Worm (Caenorhabditis elegans) whole organism, L4 larva: ENCODE measurements around the gene nse-4.

Experiments
- F37D6.2 ChIP-seq: sonication (generic microtip); optimal IDR thresholded peaks from 2 replicates; lab custom pipeline; 2016; ENCODE audit warnings: mild to moderate bottlenecking, missing genetic modification characterization, missing compliant biosample characterization
- R02D3.7 ChIP-seq: fragments of 150-350 bp; sonication (generic microtip); optimal IDR thresholded peaks from 3 replicates; lab custom pipeline; 2014; ENCODE audit warnings: missing biosample characterization, missing genetic modification characterization
- T20F7.1 ChIP-seq: fragments of 200-800 bp; sonication (Bioruptor generic); optimal IDR thresholded peaks from 2 replicates; lab custom pipeline; 2018; ENCODE audit warnings: mild to moderate bottlenecking, missing genetic modification characterization, missing compliant biosample characterization
- T26A8.4 ChIP-seq: fragments of 200-800 bp; sonication (Bioruptor generic); IDR thresholded peaks from 2 replicates; pipeline ENCODE4 v1.3.6; 2022; ENCODE audit warnings: missing genetic modification characterization, missing compliant biosample characterization
- Y105C5A.15 ChIP-seq: fragments of 200-800 bp; sonication (Bioruptor generic); IDR thresholded peaks from 2 replicates; pipeline ENCODE4 v1.3.6; 2022; ENCODE audit warnings: missing genetic modification characterization, missing compliant biosample characterization
- Y48G9A.11 ChIP-seq: fragments of 200-800 bp; sonication (Bioruptor generic); IDR thresholded peaks from 2 replicates; pipeline ENCODE4 v1.3.6; 2022; ENCODE audit warnings: missing genetic modification reagents, missing genetic modification characterization, missing compliant biosample characterization
- ceh-20 ChIP-seq: fragments of 200-800 bp; sonication (Bioruptor generic); IDR thresholded peaks from 2 replicates; pipeline ENCODE4 v1.3.6; 2022; ENCODE audit warnings: missing genetic modification reagents, missing genetic modification characterization, missing compliant biosample characterization
- ceh-28 ChIP-seq: fragments of 150-350 bp; optimal IDR thresholded peaks from 2 replicates; lab custom pipeline; 2014; ENCODE audit warnings: missing biosample characterization, missing genetic modification reagents, missing genetic modification characterization
- ces-1 ChIP-seq: fragments of 150-350 bp; sonication (generic microtip); optimal IDR thresholded peaks from 4 replicates; lab custom pipeline; 2014; ENCODE audit warnings: missing biosample characterization, missing genetic modification reagents, missing genetic modification characterization
- ctbp-1 ChIP-seq: fragments of 200-800 bp; sonication (Bioruptor generic); IDR thresholded peaks from 2 replicates; pipeline ENCODE4 v1.3.6; 2022; ENCODE audit warnings: missing genetic modification reagents, missing genetic modification characterization, missing compliant biosample characterization
- dmd-9 ChIP-seq: fragments of 200-800 bp; sonication (Bioruptor generic); IDR thresholded peaks from 2 replicates; pipeline ENCODE4 v1.3.6; 2022; ENCODE audit warnings: missing genetic modification reagents, missing genetic modification characterization, missing compliant biosample characterization
- egl-43 ChIP-seq: fragments of 200-800 bp; sonication (Bioruptor generic); IDR thresholded peaks from 2 replicates; pipeline ENCODE4 v1.3.6; 2022; ENCODE audit warnings: missing genetic modification reagents, missing genetic modification characterization, missing compliant biosample characterization
- hlh-11 ChIP-seq: fragments of 200-800 bp; sonication (Bioruptor generic); optimal IDR thresholded peaks from 2 replicates; lab custom pipeline; 2018; ENCODE audit warnings: mild to moderate bottlenecking, missing genetic modification characterization, missing compliant biosample characterization
- hmg-1.1 ChIP-seq: fragments of 200-800 bp; sonication (Bioruptor generic); IDR thresholded peaks from 2 replicates; pipeline ENCODE4 v1.3.6; 2022; ENCODE audit warnings: missing genetic modification reagents, missing genetic modification characterization, missing compliant biosample characterization
- lim-7 ChIP-seq: fragments of 200-800 bp; sonication (Bioruptor generic); IDR thresholded peaks from 2 replicates; pipeline ENCODE4 v1.3.6; 2022; ENCODE audit warnings: missing genetic modification characterization, missing compliant biosample characterization
- lin-1 ChIP-seq: fragments of 200-800 bp; sonication (Bioruptor generic); IDR thresholded peaks from 2 replicates; pipeline ENCODE4 v1.3.6; 2022; ENCODE audit warnings: missing genetic modification reagents, missing genetic modification characterization, missing compliant biosample characterization
- lin-38 ChIP-seq: fragments of 200-800 bp; sonication (Bioruptor generic); IDR thresholded peaks from 2 replicates; pipeline ENCODE4 v1.3.6; 2022; ENCODE audit warnings: missing genetic modification reagents, missing genetic modification characterization, missing compliant biosample characterization
- lir-3 ChIP-seq: sonication (generic microtip); optimal IDR thresholded peaks from 2 replicates; lab custom pipeline; 2016; ENCODE audit warnings: mild to moderate bottlenecking, missing genetic modification characterization, missing compliant biosample characterization
- lsy-2 ChIP-seq, 2 experiments: fragments of 150-350 bp in 1 of 2; sonication (generic microtip) in 1 of 2; optimal IDR thresholded peaks; 2 replicates each; lab custom pipeline; 2014 to 2017; ENCODE audit warnings: missing biosample characterization in 2 of 2, missing genetic modification characterization in 2 of 2
- madf-5 ChIP-seq, 2 experiments: fragments of 200-800 bp; sonication (Bioruptor generic); IDR thresholded peaks; 2 replicates each; pipeline ENCODE4 v1.3.6; 2022; ENCODE audit warnings: missing compliant biosample characterization in 2 of 2, missing genetic modification characterization in 2 of 2
- mdt-29 ChIP-seq: fragments of 200-800 bp; sonication (Bioruptor generic); IDR thresholded peaks from 2 replicates; pipeline ENCODE4 v1.3.6; 2022; ENCODE audit warnings: missing genetic modification reagents, missing genetic modification characterization, missing compliant biosample characterization
- mep-1 ChIP-seq: fragments of 150-350 bp; sonication (generic microtip); optimal IDR thresholded peaks from 3 replicates; lab custom pipeline; 2014; ENCODE audit warnings: missing biosample characterization, missing genetic modification characterization
- mes-2 ChIP-seq: sonication (generic microtip); optimal IDR thresholded peaks from 2 replicates; lab custom pipeline; 2016; ENCODE audit warnings: missing genotype, mild to moderate bottlenecking, missing genetic modification characterization, missing compliant biosample characterization; ENCODE audit not compliant: poor library complexity, severe bottlenecking
- mxl-3 ChIP-seq: fragments of 200-800 bp; sonication (Bioruptor generic); optimal IDR thresholded peaks from 2 replicates; lab custom pipeline; 2018; ENCODE audit warnings: mild to moderate bottlenecking, missing genetic modification characterization, missing compliant biosample characterization
- nhr-11 ChIP-seq: fragments of 150-350 bp; optimal IDR thresholded peaks from 2 replicates; lab custom pipeline; 2014; ENCODE audit warnings: missing biosample characterization, missing genetic modification characterization
- nhr-28 ChIP-seq: fragments of 150-350 bp; optimal IDR thresholded peaks from 2 replicates; lab custom pipeline; 2014; ENCODE audit warnings: missing biosample characterization, missing genetic modification characterization
- nhr-48 ChIP-seq: sonication (generic microtip); optimal IDR thresholded peaks from 2 replicates; lab custom pipeline; 2016; ENCODE audit warnings: mild to moderate bottlenecking, missing genetic modification characterization, missing compliant biosample characterization
- pha-4 ChIP-seq, 2 experiments: fragments of 150-350 bp in 1 of 2; fragments of 200-800 bp in 1 of 2; sonication (Bioruptor generic) in 1 of 2; IDR thresholded peaks in 1 of 2; optimal IDR thresholded peaks in 1 of 2; 2 replicates each; pipeline versions ENCODE4 v1.3.6 to Lab custom; 2014 to 2022; ENCODE audit warnings: missing genetic modification characterization in 2 of 2, missing genetic modification reagents in 2 of 2, missing biosample characterization in 1 of 2, missing compliant biosample characterization in 1 of 2
- rbr-2 ChIP-seq: sonication (generic microtip); optimal IDR thresholded peaks from 2 replicates; lab custom pipeline; 2016; ENCODE audit warnings: missing genotype, missing genetic modification characterization, missing compliant biosample characterization
- skn-1 ChIP-seq: fragments of 150-350 bp; optimal IDR thresholded peaks from 2 replicates; lab custom pipeline; 2014; ENCODE audit warnings: missing biosample characterization, missing genetic modification characterization
- unc-62 ChIP-seq, 3 experiments: fragments of 150-350 bp in 1 of 3; sonication (generic microtip); optimal IDR thresholded peaks in 2 of 3; peaks in 1 of 3; 1 replicate in 1 of 3; 2 replicates in 2 of 3; lab custom pipeline; 2014 to 2017; ENCODE audit warnings: missing biosample characterization in 3 of 3, missing genetic modification characterization in 3 of 3, missing genetic modification reagents in 3 of 3, missing genotype in 1 of 3
- zfp-2 ChIP-seq: sonication (generic microtip); optimal IDR thresholded peaks from 2 replicates; lab custom pipeline; 2016; ENCODE audit warnings: mild to moderate bottlenecking, missing genetic modification characterization, missing compliant biosample characterization
- zip-2 ChIP-seq: fragments of 150-350 bp; optimal IDR thresholded peaks from 2 replicates; lab custom pipeline; 2014; ENCODE audit warnings: missing biosample characterization, missing genetic modification characterization

Gene nse-4

DNA sequence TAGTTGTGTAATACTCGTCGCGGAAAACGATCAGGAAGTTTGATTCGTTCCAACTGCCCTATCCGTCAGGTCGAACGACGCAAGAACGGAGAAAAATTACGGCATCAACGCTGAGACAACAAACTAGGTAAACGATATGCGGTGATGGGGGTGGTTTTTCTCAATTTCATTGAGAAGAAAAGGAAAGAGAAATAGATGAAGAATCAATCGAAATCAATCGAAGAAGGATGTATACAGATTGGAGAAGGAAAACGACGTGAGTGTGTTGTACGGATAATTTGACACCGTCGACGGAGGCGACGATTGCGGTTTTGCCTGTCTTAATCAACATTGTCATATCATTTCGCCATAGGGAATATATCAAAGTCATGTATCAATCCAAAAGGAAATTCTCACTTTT lies 13.3 kb downstream of the nse-4 start (continued):
- peak in 1 of 2 experiments; percentile 37 for TF ChIP-seq unc-62 (GFP tag; optimal IDR thresholded peaks at IDR 0.05 in 1 of 2; lab: Kevin White, UChicago)
- no peak for TF ChIP-seq unc-62 (tag; optimal IDR thresholded peaks at IDR 0.05; lab: Kevin White, UChicago)
- TF ChIP-seq lim-7 (GFP tag; lab: Robert Waterston, UW), result no peak
- TF ChIP-seq lin-1 (GFP tag; lab: Robert Waterston, UW), result no peak
- no peak for TF ChIP-seq zfp-2 (tag; lab: Kevin White, UChicago)
- TF ChIP-seq mxl-3 (GFP tag; lab: Kevin White, UChicago), result peak; percentile 0
- TF ChIP-seq, all 104 proteins: peak for 3

DNA sequence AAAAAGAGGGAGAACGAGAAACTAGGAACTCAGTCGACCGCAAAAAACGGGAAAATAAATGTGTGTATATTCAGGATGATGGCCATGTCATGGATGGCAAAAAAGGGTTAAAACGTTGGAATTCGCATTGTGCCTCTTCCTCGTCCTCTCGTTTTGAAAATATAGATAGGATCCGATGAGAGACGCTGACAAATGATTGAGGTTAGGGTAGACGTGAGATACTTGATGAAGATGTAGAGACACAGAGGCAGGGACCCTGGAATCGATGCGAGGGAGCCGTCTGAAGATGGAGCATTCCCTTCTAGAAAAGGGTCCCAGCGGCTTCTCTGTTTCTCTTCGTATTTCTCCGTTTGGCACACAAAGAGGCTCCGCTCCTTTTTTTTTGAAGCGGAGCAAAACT lies 14.3 kb downstream of the nse-4 start:
- TF ChIP-seq ctbp-1 (peak; percentile 62; the same call in 1 of the 2 replicates), rbr-2 (tag; lab: Kevin White, UChicago) (peak; percentile 35), lsy-2 (tag; optimal IDR thresholded peaks at IDR 0.05; lab: Kevin White, UChicago) (peak in 1 of 2 experiments; percentile 52), F37D6.2 (tag; lab: Kevin White, UChicago) (peak; percentile 21), nhr-28 (no peak), mes-2 (tag; lab: Kevin White, UChicago) (peak; percentile 18), mep-1 (peak; percentile 40), ces-1 (GFP tag; lab: Kevin White, UChicago) (peak; percentile 22), unc-62 (GFP tag; optimal IDR thresholded peaks at IDR 0.05 in 1 of 2; lab: Kevin White, UChicago) (peak in 1 of 2 experiments; percentile 68), unc-62 (tag; optimal IDR thresholded peaks at IDR 0.05; lab: Kevin White, UChicago) (no peak), hmg-1.1 (GFP tag; lab: Robert Waterston, UW) (peak; percentile 48; the same call in 1 of the 2 replicates), ceh-20 (GFP tag; lab: Robert Waterston, UW) (no peak), ceh-28 (peak; percentile 20), lir-3 (tag; lab: Kevin White, UChicago) (no peak)

DNA sequence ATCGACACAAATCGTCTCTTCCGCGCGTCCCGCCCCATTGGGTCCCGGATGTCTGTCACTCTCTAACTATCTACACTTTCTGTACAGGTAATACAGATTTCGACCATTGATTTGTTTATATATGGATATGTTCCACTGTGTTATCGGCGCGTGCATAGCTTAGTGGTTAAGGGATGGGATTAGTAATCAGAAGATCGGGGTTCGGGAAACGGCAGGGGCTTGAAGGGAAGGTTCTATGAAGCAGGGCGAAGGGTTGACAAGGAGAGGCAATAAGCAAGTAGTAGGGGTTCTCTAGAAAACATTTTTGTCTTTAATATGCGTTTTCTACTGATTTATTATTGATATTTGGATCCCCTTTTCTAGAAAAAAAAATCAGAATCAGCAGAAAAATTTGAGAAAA lies 16.7 kb downstream of the nse-4 start:
- TF ChIP-seq Y48G9A.11 (0 out of 2 replicates have a peak, but pooled peaks have one; percentile 6), lin-38 (peak; percentile 48), Y105C5A.15 (GFP tag; lab: Robert Waterston, UW) (0 out of 2 replicates have a peak, but pooled peaks have one; percentile 42)

ce11 chrIV:11498169-11498568 lies 17.5 kb downstream of the nse-4 start, which contains the start of gene sms-1:
TSS of gene sms-1 (minus strand) at chrIV:11498174.
- TF ChIP-seq F37D6.2 (tag; lab: Kevin White, UChicago) (no peak), nhr-11 (tag; lab: Kevin White, UChicago) (no peak), ctbp-1 (no peak), pha-4 (GFP tag; IDR thresholded peaks at IDR 0.05; lab: Robert Waterston, UW) (no peak), pha-4 (tag; optimal IDR thresholded peaks at IDR 0.05; lab: Kevin White, UChicago) (no peak), hlh-11 (tag; lab: Kevin White, UChicago) (no peak), zfp-2 (tag; lab: Kevin White, UChicago) (no peak), nhr-48 (no peak), skn-1 (tag; lab: Kevin White, UChicago) (no peak), madf-5 (GFP tag; IDR thresholded peaks at IDR 0.05; lab: Robert Waterston, UW) (no peak), T26A8.4 (GFP tag; lab: Robert Waterston, UW) (no peak), zip-2 (no peak), mdt-29 (GFP tag; lab: Robert Waterston, UW) (no peak), egl-43 (GFP tag; lab: Robert Waterston, UW) (no peak)
- TF ChIP-seq, all 104 proteins: peak for 0

ce11 chrIV:11500421-11500820 lies 19.8 kb downstream of the nse-4 start, which contains the start of gene H21P03.10:
TSS of gene H21P03.10 (plus strand) at chrIV:11500721.
- TF ChIP-seq dmd-9 (GFP tag; lab: Robert Waterston, UW) (no peak), R02D3.7 (tag; lab: Kevin White, UChicago) (no peak), T20F7.1 (GFP tag; lab: Kevin White, UChicago) (no peak)
